Worm (Caenorhabditis elegans): ENCODE data around the gene ocr-2.

The ocr-2 gene

DNA sequence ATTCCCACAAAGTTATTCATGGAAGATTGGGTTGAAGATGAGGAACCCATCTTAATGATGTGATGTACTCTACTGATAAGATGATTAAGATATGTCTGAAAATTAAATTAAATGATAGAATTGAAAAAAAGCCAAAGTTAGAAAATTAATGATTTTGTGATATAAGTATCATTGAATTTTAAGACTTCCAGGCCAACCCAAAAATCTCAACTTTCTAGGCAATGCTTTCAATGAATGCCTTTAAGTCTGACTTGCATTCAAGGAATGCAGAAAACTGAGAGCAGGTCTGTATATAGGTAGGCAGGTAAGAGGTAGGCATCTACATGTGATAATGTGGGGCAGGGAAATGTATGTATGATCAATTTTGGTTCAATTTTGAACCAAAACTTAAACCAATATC, at the start of gene ocr-2:
Gene ocr-2 (minus strand): TSS at position 101 of the 400 bp plus-strand sequence.
- TF ChIP-seq nhr-129 (tag; optimal IDR thresholded peaks at IDR 0.05), result no peak
- TF ChIP-seq mab-5 (tag; optimal IDR thresholded peaks at IDR 0.05), result no peak
- no peak for TF ChIP-seq crh-2 (tag; optimal IDR thresholded peaks at IDR 0.05)
- no peak for TF ChIP-seq C34F6.9 (tag; optimal IDR thresholded peaks at IDR 0.05)
- TF ChIP-seq gmeb-1 (tag; optimal IDR thresholded peaks at IDR 0.05), result no peak
- no peak for TF ChIP-seq ZK546.5 (tag; optimal IDR thresholded peaks at IDR 0.05)
- TF ChIP-seq dmd-4 (tag; optimal IDR thresholded peaks at IDR 0.05), result no peak
- TF ChIP-seq skn-1 (tag; optimal IDR thresholded peaks at IDR 0.05), result no peak
- no peak for TF ChIP-seq aly-2 (tag; optimal IDR thresholded peaks at IDR 0.05)
- no peak for TF ChIP-seq sma-9 (GFP tag; optimal IDR thresholded peaks at IDR 0.05)
- no peak for TF ChIP-seq sma-9 (tag; optimal IDR thresholded peaks at IDR 0.05)
- no peak for TF ChIP-seq egl-27 (tag; optimal IDR thresholded peaks at IDR 0.05)
- no peak for TF ChIP-seq unc-62 (GFP tag; optimal IDR thresholded peaks at IDR 0.05)
- no peak for TF ChIP-seq sem-4 (tag; optimal IDR thresholded peaks at IDR 0.05)
- TF ChIP-seq mdl-1 (tag; optimal IDR thresholded peaks at IDR 0.05), result no peak
- TF ChIP-seq ceh-82 (tag; optimal IDR thresholded peaks at IDR 0.05), result no peak
- TF ChIP-seq nhr-6 (tag; optimal IDR thresholded peaks at IDR 0.05), result no peak
- no peak for TF ChIP-seq elt-3 (tag; optimal IDR thresholded peaks at IDR 0.05)
- no peak for TF ChIP-seq elt-1 (tag; optimal IDR thresholded peaks at IDR 0.05)
- TF ChIP-seq nhr-12 (tag; optimal IDR thresholded peaks at IDR 0.05), result no peak

DNA sequence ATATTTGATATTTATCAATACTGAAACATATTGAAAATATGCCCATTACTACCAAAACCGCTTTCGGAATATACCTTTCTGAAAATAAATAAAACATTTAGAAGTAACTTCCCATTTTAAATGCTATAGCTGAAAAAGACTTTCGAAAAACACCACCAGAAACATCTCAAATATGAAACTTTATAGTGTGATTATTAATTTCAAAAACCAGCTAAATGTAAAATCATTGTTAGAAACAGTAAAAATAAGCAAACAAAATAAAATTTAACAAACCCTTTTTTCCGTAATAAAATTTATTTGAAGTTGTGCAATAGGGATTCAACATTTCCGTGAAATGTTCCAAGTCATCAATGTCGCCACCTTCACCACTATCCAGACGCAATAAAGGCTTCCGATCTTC, 48.1 kb upstream of the ocr-2 start, which contains the start of the genes K07H8.5 and K07H8.8:
Gene K07H8.5 (plus strand): TSS at position 301 of the 400 bp plus-strand sequence.
Gene K07H8.8 (minus strand): TSS at position 389 of the 400 bp plus-strand sequence.
- TF ChIP-seq ceh-82 (tag; optimal IDR thresholded peaks at IDR 0.05) (no peak), unc-55 (GFP tag; optimal IDR thresholded peaks at IDR 0.05) (no peak), unc-39 (tag; optimal IDR thresholded peaks at IDR 0.05) (no peak), elt-3 (tag; optimal IDR thresholded peaks at IDR 0.05) (no peak), nhr-23 (tag; optimal IDR thresholded peaks at IDR 0.05) (no peak)

DNA sequence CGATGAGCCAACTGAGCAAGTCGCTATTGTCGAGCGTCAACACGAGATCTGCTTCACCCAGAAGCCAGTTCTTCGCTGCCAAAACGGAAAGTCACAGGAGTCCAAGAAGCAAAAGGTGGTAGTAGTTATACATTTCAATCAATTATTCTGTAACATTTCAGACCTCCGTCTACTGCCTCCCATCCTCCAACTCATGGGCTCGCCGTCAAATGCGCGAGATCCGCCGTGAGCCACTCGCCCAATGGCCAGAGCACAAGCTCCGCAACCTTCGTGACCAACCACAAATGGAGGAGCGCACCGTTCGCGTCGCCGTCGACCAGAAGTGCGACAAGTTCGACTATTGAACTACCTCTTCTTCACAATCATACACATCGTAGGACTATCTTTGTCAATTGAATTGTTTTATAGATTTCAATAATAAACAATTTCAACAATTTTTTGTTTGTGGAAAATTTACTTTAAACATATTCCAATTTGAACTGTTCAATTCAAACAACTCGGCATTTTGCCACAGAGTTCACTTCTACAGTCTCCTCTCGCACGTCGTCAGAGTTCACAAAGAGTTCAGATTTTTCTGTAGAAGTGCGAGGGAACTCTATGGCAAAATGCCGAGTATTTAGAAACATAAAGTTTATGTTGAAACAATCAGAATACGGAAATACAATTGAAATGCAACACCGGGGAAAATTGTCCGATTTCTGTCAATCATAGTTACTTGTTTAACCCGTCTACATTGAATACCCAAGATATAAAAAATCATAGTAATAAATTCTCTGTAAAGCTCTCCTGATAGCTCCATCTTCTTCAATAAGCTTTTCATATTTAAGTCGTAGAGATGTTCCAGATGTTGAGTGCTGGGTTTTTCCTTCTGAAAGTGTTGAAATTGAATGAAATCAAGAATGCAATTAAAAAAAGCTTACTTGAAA, 46.4 kb upstream of the ocr-2 start:
- TF ChIP-seq peb-1 (tag; optimal IDR thresholded peaks at IDR 0.05), result no peak
- no peak for TF ChIP-seq nhr-21 (tag; optimal IDR thresholded peaks at IDR 0.05)
- no peak for TF ChIP-seq dmd-4 (tag; optimal IDR thresholded peaks at IDR 0.05)
- no peak for TF ChIP-seq nhr-11 (tag; optimal IDR thresholded peaks at IDR 0.05)
- TF ChIP-seq mbf-1 (tag; optimal IDR thresholded peaks at IDR 0.05), result no peak
- no peak for TF ChIP-seq skn-1 (tag; optimal IDR thresholded peaks at IDR 0.05)
- no peak for TF ChIP-seq crh-2 (tag; optimal IDR thresholded peaks at IDR 0.05)

DNA sequence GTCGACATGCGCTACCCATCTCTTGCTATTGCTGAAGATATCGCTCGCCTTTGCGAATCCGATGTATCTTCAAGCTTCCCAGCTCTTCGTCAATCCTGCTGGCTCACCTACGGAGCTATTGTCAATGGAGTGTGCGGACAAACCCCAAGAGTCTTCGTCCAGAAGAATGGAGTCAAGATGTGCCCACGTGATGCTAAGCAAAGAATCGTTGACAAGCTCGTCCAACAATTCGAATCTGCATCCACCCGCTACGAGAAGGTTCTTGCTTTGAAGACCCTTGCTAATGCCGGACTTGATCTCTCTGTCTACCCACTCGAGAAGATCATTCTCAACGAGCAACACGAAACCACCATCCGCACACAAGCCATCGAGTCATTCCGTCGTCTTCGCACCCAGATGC, 42.8 kb upstream of the ocr-2 start:
- TF ChIP-seq nhr-25 (tag; optimal IDR thresholded peaks at IDR 0.05) (no peak), lin-39 (tag; optimal IDR thresholded peaks at IDR 0.05) (no peak), Y55F3AM.14 (GFP tag; optimal IDR thresholded peaks at IDR 0.05) (no peak), crh-2 (tag; optimal IDR thresholded peaks at IDR 0.05) (no peak), ztf-11 (tag; optimal IDR thresholded peaks at IDR 0.05) (no peak), nhr-129 (tag; optimal IDR thresholded peaks at IDR 0.05) (no peak), sma-9 (GFP tag; optimal IDR thresholded peaks at IDR 0.05) (no peak), sma-9 (tag; optimal IDR thresholded peaks at IDR 0.05) (no peak), lin-11 (tag; optimal IDR thresholded peaks at IDR 0.05) (no peak), peb-1 (tag; optimal IDR thresholded peaks at IDR 0.05) (no peak), nhr-12 (tag; optimal IDR thresholded peaks at IDR 0.05) (no peak)

DNA sequence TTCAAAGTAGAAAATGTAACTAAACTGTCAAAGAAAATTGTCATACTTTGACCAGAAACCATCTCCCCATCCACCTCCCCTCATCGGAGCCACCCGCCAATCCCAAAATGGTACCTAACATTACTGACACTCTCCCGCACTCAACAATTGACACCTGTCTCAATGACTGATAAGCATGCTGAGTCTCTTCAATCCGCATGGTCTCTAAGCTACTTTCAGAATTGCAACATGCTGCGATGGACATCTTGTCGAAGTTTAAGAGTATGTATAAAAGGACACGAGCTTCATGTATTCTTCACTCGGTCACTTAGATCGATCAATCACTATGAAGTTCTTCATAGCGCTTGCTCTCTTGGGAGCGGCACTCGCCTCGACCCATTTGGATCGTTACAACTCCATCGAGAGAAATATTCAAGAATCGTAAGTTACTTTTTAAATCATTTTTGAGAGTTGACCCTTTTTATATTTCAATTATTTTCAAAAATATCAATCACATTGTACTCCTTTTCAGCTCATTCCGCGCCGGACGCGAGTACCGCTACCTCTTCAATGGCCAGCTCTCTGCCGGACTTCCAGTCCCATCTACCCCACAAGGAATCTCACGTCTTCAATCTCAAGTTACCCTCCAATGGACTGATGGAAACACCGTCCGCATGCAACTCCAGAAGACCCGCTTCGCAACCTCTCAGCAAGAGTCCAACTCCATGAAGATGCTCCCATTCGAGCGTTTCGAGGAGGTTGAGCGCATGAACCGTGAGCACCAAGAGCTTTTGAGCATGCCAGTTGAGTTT, 41.2 kb upstream of the ocr-2 start, which contains the start of gene vit-6:
Gene vit-6 (plus strand): TSS at position 310 of the 791 bp plus-strand sequence.
- TF ChIP-seq nhr-6 (tag; optimal IDR thresholded peaks at IDR 0.05) (no peak), ztf-11 (tag; optimal IDR thresholded peaks at IDR 0.05) (no peak)

Data from whole organism, L2 larva.